Worm (Caenorhabditis elegans) whole organism, L4 larva: ENCODE results near the gene C16D9.1.

Source experiments
- D1046.2 ChIP-seq: fragments of 200-800 bp; sonication (Bioruptor generic); IDR thresholded peaks from 2 replicates; pipeline ENCODE4 v1.3.6; 2022; ENCODE audit warnings: missing genetic modification characterization, missing compliant biosample characterization
- F10B5.3 ChIP-seq: sonication (generic microtip); optimal IDR thresholded peaks from 2 replicates; lab custom pipeline; 2016; ENCODE audit warnings: mild to moderate bottlenecking, missing genetic modification characterization, missing compliant biosample characterization
- F26F4.8 ChIP-seq: fragments of 200-800 bp; sonication (Bioruptor generic); conservative IDR thresholded peaks from 2 replicates; pipeline ENCODE4 v1.3.6; 2022; ENCODE audit warnings: missing genetic modification characterization, missing compliant biosample characterization
- F49E8.2 ChIP-seq: sonication (generic microtip); optimal IDR thresholded peaks from 2 replicates; lab custom pipeline; 2016; ENCODE audit warnings: missing compliant biosample characterization, mild to moderate bottlenecking, missing genetic modification characterization, borderline replicate concordance
- T20F7.1 ChIP-seq: fragments of 200-800 bp; sonication (Bioruptor generic); optimal IDR thresholded peaks from 2 replicates; lab custom pipeline; 2018; ENCODE audit warnings: mild to moderate bottlenecking, missing genetic modification characterization, missing compliant biosample characterization
- Y105C5A.15 ChIP-seq: fragments of 200-800 bp; sonication (Bioruptor generic); IDR thresholded peaks from 2 replicates; pipeline ENCODE4 v1.3.6; 2022; ENCODE audit warnings: missing genetic modification characterization, missing compliant biosample characterization
- ZK337.2 ChIP-seq: fragments of 200-800 bp; sonication (Bioruptor generic); IDR thresholded peaks from 2 replicates; pipeline ENCODE4 v1.3.6; 2022; ENCODE audit warnings: missing genetic modification reagents, missing genetic modification characterization, missing compliant biosample characterization
- ZK546.5 ChIP-seq, 2 experiments: sonication (generic microtip); optimal IDR thresholded peaks; 2 replicates each; lab custom pipeline; 2017; ENCODE audit warnings: missing biosample characterization in 2 of 2, missing genetic modification characterization in 2 of 2
- aha-1 ChIP-seq: fragments of 150-350 bp; peaks from one replicate; lab custom pipeline; 2014; ENCODE audit warnings: missing biosample characterization, missing genetic modification characterization
- aly-2 ChIP-seq: sonication (generic microtip); optimal IDR thresholded peaks from 2 replicates; lab custom pipeline; 2018; ENCODE audit warnings: missing biosample characterization, missing genetic modification characterization
- ama-1 ChIP-seq: fragments of 150-350 bp; optimal IDR thresholded peaks from 2 replicates; lab custom pipeline; 2014; ENCODE audit warnings: inconsistent platforms, mixed read lengths
- arid-1 ChIP-seq: fragments of 200-800 bp; sonication (Bioruptor generic); conservative IDR thresholded peaks from 2 replicates; pipeline ENCODE4 v1.3.6; 2022; ENCODE audit warnings: missing genetic modification reagents, missing genetic modification characterization, missing compliant biosample characterization
- ceh-28 ChIP-seq: fragments of 150-350 bp; optimal IDR thresholded peaks from 2 replicates; lab custom pipeline; 2014; ENCODE audit warnings: missing biosample characterization, missing genetic modification reagents, missing genetic modification characterization
- ceh-32 ChIP-seq: sonication (generic microtip); optimal IDR thresholded peaks from 2 replicates; lab custom pipeline; 2016; ENCODE audit warnings: mild to moderate bottlenecking, missing genetic modification characterization, missing compliant biosample characterization; ENCODE audit not compliant: poor library complexity
- ceh-82 ChIP-seq: sonication (generic microtip); optimal IDR thresholded peaks from 2 replicates; lab custom pipeline; 2017; ENCODE audit warnings: missing biosample characterization, missing genetic modification characterization
- daf-12 ChIP-seq: fragments of 150-350 bp; optimal IDR thresholded peaks from 2 replicates; lab custom pipeline; 2014; ENCODE audit warnings: missing biosample characterization, missing genetic modification reagents, missing genetic modification characterization
- daf-16 ChIP-seq, 3 experiments: sonication (generic microtip); optimal IDR thresholded peaks; 2 replicates each; lab custom pipeline; 2016 to 2017; ENCODE audit warnings: missing genetic modification characterization in 3 of 3, missing genetic modification reagents in 3 of 3, mild to moderate bottlenecking in 2 of 3, missing compliant biosample characterization in 2 of 3, missing biosample characterization in 1 of 3, moderate library complexity in 1 of 3
- dmd-6 ChIP-seq: fragments of 200-800 bp; sonication (Bioruptor generic); IDR thresholded peaks from 2 replicates; pipeline ENCODE4 v1.3.6; 2022; ENCODE audit warnings: missing genetic modification reagents, missing genetic modification characterization, missing compliant biosample characterization
- dpl-1 ChIP-seq: fragments of 150-350 bp; optimal IDR thresholded peaks from 2 replicates; lab custom pipeline; 2014; ENCODE audit warnings: missing biosample characterization, missing genetic modification reagents, missing genetic modification characterization
- duxl-1 ChIP-seq: sonication (generic microtip); optimal IDR thresholded peaks from 2 replicates; lab custom pipeline; 2016; ENCODE audit warnings: mild to moderate bottlenecking, missing genetic modification characterization, moderate library complexity, missing compliant biosample characterization; ENCODE audit not compliant: poor library complexity
- dve-1 ChIP-seq: sonication (generic microtip); optimal IDR thresholded peaks from 2 replicates; lab custom pipeline; 2017; ENCODE audit warnings: antibody characterized with exemption, mild to moderate bottlenecking, missing genetic modification characterization, missing compliant biosample characterization; ENCODE audit not compliant: insufficient read depth
- egl-27 ChIP-seq: sonication (generic microtip); optimal IDR thresholded peaks from 3 replicates; lab custom pipeline; 2017; ENCODE audit warnings: missing biosample characterization, missing genetic modification reagents, missing genetic modification characterization
- fkh-10 ChIP-seq: fragments of 150-350 bp; optimal IDR thresholded peaks from 2 replicates; lab custom pipeline; 2014; ENCODE audit warnings: missing biosample characterization, missing genetic modification reagents, missing genetic modification characterization
- hlh-30 ChIP-seq: sonication (generic microtip); optimal IDR thresholded peaks from 2 replicates; lab custom pipeline; 2017; ENCODE audit warnings: antibody characterized with exemption, mild to moderate bottlenecking, missing genetic modification characterization, missing compliant biosample characterization; ENCODE audit not compliant: insufficient read depth
- jun-1 ChIP-seq: fragments of 150-350 bp; optimal IDR thresholded peaks from 2 replicates; lab custom pipeline; 2014; ENCODE audit warnings: missing biosample characterization, missing genetic modification reagents, missing genetic modification characterization
- lin-39 ChIP-seq: fragments of 150-350 bp; optimal IDR thresholded peaks from 2 replicates; lab custom pipeline; 2014; ENCODE audit warnings: missing biosample characterization, missing genetic modification reagents, missing genetic modification characterization
- lir-3 ChIP-seq: sonication (generic microtip); optimal IDR thresholded peaks from 2 replicates; lab custom pipeline; 2016; ENCODE audit warnings: mild to moderate bottlenecking, missing genetic modification characterization, missing compliant biosample characterization
- mdl-1 ChIP-seq, 2 experiments: fragments of 150-350 bp in 1 of 2; sonication (generic microtip) in 1 of 2; optimal IDR thresholded peaks; 2 replicates each; lab custom pipeline; 2014 to 2017; ENCODE audit warnings: missing biosample characterization in 2 of 2, missing genetic modification characterization in 2 of 2
- mdt-29 ChIP-seq: fragments of 200-800 bp; sonication (Bioruptor generic); IDR thresholded peaks from 2 replicates; pipeline ENCODE4 v1.3.6; 2022; ENCODE audit warnings: missing genetic modification reagents, missing genetic modification characterization, missing compliant biosample characterization
- mxl-2 ChIP-seq: fragments of 200-800 bp; sonication (Bioruptor generic); conservative IDR thresholded peaks from 2 replicates; pipeline ENCODE4 v1.3.6; 2022; ENCODE audit warnings: missing genetic modification reagents, missing genetic modification characterization, missing compliant biosample characterization
- mxl-3 ChIP-seq: fragments of 200-800 bp; sonication (Bioruptor generic); optimal IDR thresholded peaks from 2 replicates; lab custom pipeline; 2018; ENCODE audit warnings: mild to moderate bottlenecking, missing genetic modification characterization, missing compliant biosample characterization
- nhr-102 ChIP-seq: sonication (generic microtip); optimal IDR thresholded peaks from 2 replicates; lab custom pipeline; 2016; ENCODE audit warnings: mild to moderate bottlenecking, missing genetic modification characterization, moderate library complexity, missing compliant biosample characterization
- nhr-11 ChIP-seq: fragments of 150-350 bp; optimal IDR thresholded peaks from 2 replicates; lab custom pipeline; 2014; ENCODE audit warnings: missing biosample characterization, missing genetic modification characterization
- nhr-111 ChIP-seq: fragments of 200-800 bp; sonication (Bioruptor generic); optimal IDR thresholded peaks from 2 replicates; lab custom pipeline; 2018; ENCODE audit warnings: mild to moderate bottlenecking, missing genetic modification characterization, missing compliant biosample characterization
- nhr-25 ChIP-seq: sonication (generic microtip); optimal IDR thresholded peaks from 2 replicates; lab custom pipeline; 2017; ENCODE audit warnings: missing genetic modification characterization, mild to moderate bottlenecking, missing compliant biosample characterization, antibody characterized with exemption, moderate library complexity, borderline replicate concordance; ENCODE audit not compliant: insufficient read depth
- nhr-28 ChIP-seq: fragments of 150-350 bp; optimal IDR thresholded peaks from 2 replicates; lab custom pipeline; 2014; ENCODE audit warnings: missing biosample characterization, missing genetic modification characterization
- nhr-41 ChIP-seq: fragments of 200-800 bp; sonication (Bioruptor generic); IDR thresholded peaks from 2 replicates; pipeline ENCODE4 v1.3.6; 2022; ENCODE audit warnings: missing genetic modification reagents, missing genetic modification characterization, missing compliant biosample characterization
- nhr-42 ChIP-seq: fragments of 200-800 bp; sonication (Bioruptor generic); IDR thresholded peaks from 2 replicates; pipeline ENCODE4 v1.3.6; 2022; ENCODE audit warnings: missing genetic modification characterization, missing compliant biosample characterization
- nhr-48 ChIP-seq: sonication (generic microtip); optimal IDR thresholded peaks from 2 replicates; lab custom pipeline; 2016; ENCODE audit warnings: mild to moderate bottlenecking, missing genetic modification characterization, missing compliant biosample characterization
- nhr-77 ChIP-seq: fragments of 150-350 bp; optimal IDR thresholded peaks from 2 replicates; lab custom pipeline; 2014; ENCODE audit warnings: missing biosample characterization, missing genetic modification characterization
- snpc-1.2 ChIP-seq: fragments of 200-800 bp; sonication (Bioruptor generic); IDR thresholded peaks from 2 replicates; pipeline ENCODE4 v1.3.6; 2022; ENCODE audit warnings: missing genetic modification reagents, missing genetic modification characterization, missing compliant biosample characterization
- tag-97 ChIP-seq: fragments of 200-800 bp; sonication (Bioruptor generic); IDR thresholded peaks from 2 replicates; pipeline ENCODE4 v1.3.6; 2022; ENCODE audit warnings: missing genetic modification characterization, missing compliant biosample characterization
- tra-1 ChIP-seq: fragments of 200-800 bp; sonication (Bioruptor generic); IDR thresholded peaks from 2 replicates; pipeline ENCODE4 v1.3.6; 2022; ENCODE audit warnings: missing genetic modification reagents, missing genetic modification characterization, missing compliant biosample characterization
- unc-62 ChIP-seq, 3 experiments: fragments of 150-350 bp in 1 of 3; sonication (generic microtip); optimal IDR thresholded peaks in 2 of 3; peaks in 1 of 3; 1 replicate in 1 of 3; 2 replicates in 2 of 3; lab custom pipeline; 2014 to 2017; ENCODE audit warnings: missing biosample characterization in 3 of 3, missing genetic modification characterization in 3 of 3, missing genetic modification reagents in 3 of 3, missing genotype in 1 of 3
- zfp-3 ChIP-seq: fragments of 200-800 bp; sonication (Bioruptor generic); conservative IDR thresholded peaks from 2 replicates; pipeline ENCODE4 v1.3.6; 2022; ENCODE audit warnings: missing genetic modification reagents, missing genetic modification characterization, missing compliant biosample characterization
- zip-2 ChIP-seq: fragments of 150-350 bp; optimal IDR thresholded peaks from 2 replicates; lab custom pipeline; 2014; ENCODE audit warnings: missing biosample characterization, missing genetic modification characterization
- ztf-11 ChIP-seq: fragments of 150-350 bp; optimal IDR thresholded peaks from 2 replicates; lab custom pipeline; 2014; ENCODE audit warnings: missing biosample characterization, missing genetic modification characterization
- ztf-7 ChIP-seq: fragments of 150-350 bp; optimal IDR thresholded peaks from 2 replicates; lab custom pipeline; 2014; ENCODE audit warnings: missing biosample characterization, missing genetic modification characterization

Gene C16D9.1

DNA sequence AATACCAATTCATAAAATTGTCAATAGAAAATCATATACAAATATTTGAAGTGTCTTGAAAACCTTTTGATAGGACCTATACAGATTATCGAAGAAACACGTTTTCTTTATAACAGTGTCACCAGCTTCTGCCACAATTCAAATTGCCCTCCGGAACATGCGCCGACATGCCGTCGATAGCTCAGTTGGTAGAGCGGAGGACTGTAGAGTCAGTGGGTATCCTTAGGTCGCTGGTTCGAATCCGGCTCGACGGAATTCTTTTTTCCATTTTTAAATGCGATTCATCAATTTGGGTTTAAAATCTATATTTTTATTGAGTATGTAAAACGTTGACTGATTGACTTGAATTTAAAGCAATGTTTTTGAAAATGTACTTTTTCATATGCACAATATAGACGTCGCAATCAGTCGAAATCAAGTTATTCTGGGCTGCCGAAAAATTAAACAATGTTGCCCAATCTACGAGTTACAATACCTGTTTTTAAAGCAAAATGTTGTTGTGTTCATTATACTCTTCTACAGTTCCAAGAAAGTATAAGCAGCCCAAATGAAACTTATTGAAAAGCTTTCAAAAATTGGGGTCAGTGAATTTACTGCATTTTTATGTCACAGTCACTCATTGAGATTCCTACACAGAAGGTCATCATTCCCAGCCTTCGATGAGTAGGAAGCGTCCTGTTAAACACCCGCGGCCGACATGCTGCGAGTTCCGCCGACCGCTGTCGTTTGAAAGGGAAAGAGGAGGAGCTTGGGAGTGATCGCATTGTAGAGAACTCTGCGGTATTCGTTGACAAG, 11.6 kb upstream of the C16D9.1 start (continued):
- TF ChIP-seq ztf-11 (tag; lab: Kevin White, UChicago): no peak
- TF ChIP-seq nhr-41 (GFP tag; lab: Robert Waterston, UW): peak; percentile 46; the same call in 1 of the 2 replicates
- TF ChIP-seq ztf-7 (tag; lab: Kevin White, UChicago): no peak
- peak; percentile 5 for TF ChIP-seq mxl-3
- peak; percentile 53 for TF ChIP-seq T20F7.1 (GFP tag; lab: Kevin White, UChicago)
- no peak for TF ChIP-seq nhr-102 (tag; lab: Kevin White, UChicago)
- peak; percentile 80 for TF ChIP-seq duxl-1 (tag; lab: Kevin White, UChicago)
- TF ChIP-seq F49E8.2 (tag; lab: Kevin White, UChicago): peak; percentile 92
- no peak for TF ChIP-seq D1046.2 (GFP tag; lab: Robert Waterston, UW)
- TF ChIP-seq daf-16 (GFP tag; optimal IDR thresholded peaks at IDR 0.05; lab: Kevin White, UChicago): peak; percentile 12 to 78
- TF ChIP-seq daf-16 (tag; optimal IDR thresholded peaks at IDR 0.05; lab: Kevin White, UChicago): peak; percentile 86
- TF ChIP-seq zip-2: peak; percentile 25
- peak; percentile 48 for TF ChIP-seq hlh-30 (tag; lab: Kevin White, UChicago)
- TF ChIP-seq fkh-10 (GFP tag; lab: Kevin White, UChicago): no peak
- no peak for TF ChIP-seq aly-2 (tag; lab: Kevin White, UChicago)
- 0 out of 2 replicates have a peak, but pooled peaks have one; percentile 33 for TF ChIP-seq F26F4.8
- no peak for TF ChIP-seq nhr-42 (GFP tag; lab: Robert Waterston, UW)
- TF ChIP-seq tra-1: no peak
- no peak for TF ChIP-seq ZK337.2 (GFP tag; lab: Robert Waterston, UW)
- TF ChIP-seq mdt-29 (GFP tag; lab: Robert Waterston, UW): peak; percentile 9; the same call in 1 of the 2 replicates
- no peak for TF ChIP-seq dpl-1
- TF ChIP-seq jun-1: peak; percentile 31
- no peak for TF ChIP-seq lin-39 (tag; lab: Kevin White, UChicago)
- TF ChIP-seq aha-1: peak; percentile 93
- no peak for TF ChIP-seq tag-97 (GFP tag; lab: Robert Waterston, UW)
- TF ChIP-seq nhr-11: no peak
- TF ChIP-seq ceh-82 (tag; lab: Kevin White, UChicago): no peak
- peak; percentile 69 for TF ChIP-seq F10B5.3 (tag; lab: Kevin White, UChicago)
- peak; percentile 36; the same call in 1 of the 2 replicates for TF ChIP-seq arid-1 (GFP tag; lab: Robert Waterston, UW)
- TF ChIP-seq lir-3 (tag; lab: Kevin White, UChicago): no peak
- no peak for TF ChIP-seq zfp-3 (GFP tag; lab: Robert Waterston, UW)
- no peak for TF ChIP-seq mxl-2
- no peak for TF ChIP-seq nhr-28 (tag; lab: Kevin White, UChicago)
- TF ChIP-seq daf-12: no peak
- TF ChIP-seq ceh-32 (tag; lab: Kevin White, UChicago): no peak
- TF ChIP-seq mdl-1 (tag; optimal IDR thresholded peaks at IDR 0.05; lab: Kevin White, UChicago): no peak
- TF ChIP-seq nhr-111 (GFP tag; lab: Kevin White, UChicago): peak; percentile 54
- no peak for TF ChIP-seq ceh-28 (tag; lab: Kevin White, UChicago)
- TF ChIP-seq nhr-77 (tag; lab: Kevin White, UChicago): no peak
- TF ChIP-seq Y105C5A.15 (GFP tag; lab: Robert Waterston, UW): no peak
- no peak for TF ChIP-seq egl-27 (tag; lab: Kevin White, UChicago)
- peak; percentile 41 for TF ChIP-seq dmd-6 (GFP tag; lab: Robert Waterston, UW)
- no peak for TF ChIP-seq ZK546.5 (tag; optimal IDR thresholded peaks at IDR 0.05; lab: Kevin White, UChicago)
- peak; percentile 80 for TF ChIP-seq dve-1 (tag; lab: Kevin White, UChicago)
- no peak for TF ChIP-seq nhr-25
- peak; percentile 73 for TF ChIP-seq nhr-48 (tag; lab: Kevin White, UChicago)
- peak; percentile 87 for TF ChIP-seq snpc-1.2 (GFP tag; lab: Robert Waterston, UW)
- no peak for TF ChIP-seq unc-62 (GFP tag; optimal IDR thresholded peaks at IDR 0.05 in 1 of 2; lab: Kevin White, UChicago)
- no peak for TF ChIP-seq unc-62 (tag; optimal IDR thresholded peaks at IDR 0.05; lab: Kevin White, UChicago)
- peak; percentile 97 for TF ChIP-seq ama-1 (lab: Kevin White, UChicago)
